Fruit fly (Drosophila melanogaster) whole organism, prepupa: ENCODE measurements around the gene Tdh.

Experiments
- CG11762 ChIP-seq: fragments of 200-800 bp; sonication (Bioruptor generic); optimal IDR thresholded peaks from 3 replicates; lab custom pipeline; 2016; ENCODE audit warnings: missing biosample characterization, missing genetic modification characterization; ENCODE audit not compliant: insufficient read depth
- CG8119 ChIP-seq: fragments of 200-800 bp; sonication (Bioruptor generic); IDR thresholded peaks from 3 replicates; pipeline ENCODE4 v1.3.6; 2022; ENCODE audit warnings: missing biosample characterization, missing genetic modification characterization
- Hr4 ChIP-seq: fragments of 200-800 bp; sonication (Bioruptor generic); optimal IDR thresholded peaks from 3 replicates; lab custom pipeline; 2016; ENCODE audit warnings: missing biosample characterization, missing genetic modification characterization
- eg ChIP-seq: fragments of 200-800 bp; sonication (Bioruptor generic); IDR thresholded peaks from 3 replicates; pipeline ENCODE4 v1.3.6; 2022; ENCODE audit warnings: missing biosample characterization, missing genetic modification characterization
- esn ChIP-seq: fragments of 200-800 bp; sonication (Bioruptor generic); optimal IDR thresholded peaks from 2 replicates; lab custom pipeline; 2016; ENCODE audit warnings: missing biosample characterization, mild to moderate bottlenecking, missing genetic modification characterization, moderate library complexity

DNA sequence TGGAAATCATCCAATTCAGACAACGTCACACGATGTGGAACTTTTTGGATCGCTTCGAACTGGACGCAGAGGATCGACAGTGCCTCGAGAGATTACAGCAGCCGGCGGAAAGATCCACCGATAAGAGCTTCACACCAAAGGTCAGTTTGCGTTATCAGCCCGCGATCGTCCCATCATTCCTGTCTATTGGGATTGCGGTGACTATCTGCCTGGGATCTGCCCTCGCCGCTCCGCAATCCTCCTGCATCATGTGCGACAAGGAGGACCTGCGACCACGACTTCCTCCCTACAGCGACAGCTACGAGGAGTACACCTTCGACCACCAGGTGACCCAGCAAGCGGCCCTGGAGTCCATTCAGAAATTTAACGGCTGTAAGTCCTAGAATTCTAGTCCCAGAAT is 20.7 kb upstream of the Tdh start:
- no peak for TF ChIP-seq esn
- no peak for TF ChIP-seq CG8119 (GFP tag; lab: Robert Waterston, UW)
- TF ChIP-seq Hr4 (GFP tag; lab: Kevin White, UChicago) = no peak
- TF ChIP-seq CG11762 (GFP tag; lab: Kevin White, UChicago) = no peak
- TF ChIP-seq eg (GFP tag; lab: Robert Waterston, UW) = no peak
